Fruit fly (Drosophila melanogaster) whole organism, adult: ENCODE data around the gene Ctps.

ENCODE experiments used
- CG11617 ChIP-seq: fragments of 200-800 bp; sonication (Bioruptor generic); optimal IDR thresholded peaks from 2 replicates; lab custom pipeline; 2017; ENCODE audit warnings: mild to moderate bottlenecking, missing biosample characterization, missing genetic modification reagents, missing genetic modification characterization
- CG12768 ChIP-seq: fragments of 200-800 bp; sonication (Bioruptor generic); optimal IDR thresholded peaks from 2 replicates; lab custom pipeline; 2017; ENCODE audit warnings: missing biosample characterization, missing genetic modification characterization, mild to moderate bottlenecking, moderate library complexity, missing genetic modification reagents
- CG33017 ChIP-seq: fragments of 200-800 bp; sonication (Bioruptor generic); optimal IDR thresholded peaks from 2 replicates; lab custom pipeline; 2018; ENCODE audit warnings: missing biosample characterization, mild to moderate bottlenecking, missing genetic modification characterization, moderate library complexity
- Crg-1 ChIP-seq: fragments of 200-800 bp; sonication (Bioruptor generic); optimal IDR thresholded peaks from 2 replicates; lab custom pipeline; 2016; ENCODE audit warnings: missing biosample characterization, missing genetic modification characterization
- Hr96 ChIP-seq: fragments of 200-800 bp; sonication (Bioruptor generic); optimal IDR thresholded peaks from 2 replicates; lab custom pipeline; 2016; ENCODE audit warnings: missing biosample characterization, missing genetic modification characterization

DNA sequence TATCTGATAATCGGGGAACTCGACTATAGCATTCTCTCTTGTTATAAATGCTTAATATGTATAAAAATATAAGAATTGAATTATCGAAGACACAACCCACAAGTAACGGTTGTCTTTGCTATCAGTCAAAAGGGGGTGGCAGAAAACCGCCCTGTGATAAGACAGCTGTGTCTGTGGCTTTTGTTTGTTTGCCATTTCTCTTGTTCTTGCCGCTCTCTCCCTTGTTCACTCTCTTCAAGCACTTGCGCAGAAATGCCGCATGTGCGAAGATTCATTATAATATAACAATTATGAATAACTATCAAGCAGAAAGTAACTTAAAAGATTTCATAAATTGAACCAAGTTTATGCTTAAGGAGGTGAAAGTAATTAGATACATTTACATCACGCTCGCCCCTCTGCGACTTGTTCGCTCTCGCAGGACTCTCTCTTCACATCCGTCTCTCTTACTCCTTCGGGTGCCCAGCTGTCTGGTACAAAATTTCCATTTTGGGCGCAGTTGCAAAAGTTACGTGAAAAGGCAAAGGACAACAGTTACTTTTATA lies 49.0 kb downstream of the Ctps start, which contains the start of gene FucTA:
- TF ChIP-seq Crg-1 (GFP tag; lab: Kevin White, UChicago) (no peak), CG33017 (tag; lab: Kevin White, UChicago) (no peak), Hr96 (GFP tag; lab: Kevin White, UChicago) (no peak), CG11617 (GFP tag; lab: Kevin White, UChicago) (no peak), CG12768 (GFP tag; lab: Kevin White, UChicago) (no peak)
